Fruit fly (Drosophila melanogaster) whole organism, adult: ENCODE data around the gene CG6709.

Experiments used
- CG12768 ChIP-seq: fragments of 200-800 bp; sonication (Bioruptor generic); optimal IDR thresholded peaks from 2 replicates; lab custom pipeline; 2017; ENCODE audit warnings: missing biosample characterization, missing genetic modification characterization, mild to moderate bottlenecking, moderate library complexity, missing genetic modification reagents
- CG14711 ChIP-seq: fragments of 200-800 bp; sonication (Bioruptor generic); optimal IDR thresholded peaks from 2 replicates; lab custom pipeline; 2018; ENCODE audit warnings: missing biosample characterization, mild to moderate bottlenecking, missing genetic modification characterization, moderate library complexity
- CG7045 ChIP-seq: fragments of 200-800 bp; sonication (Bioruptor generic); optimal IDR thresholded peaks from 2 replicates; lab custom pipeline; 2017; ENCODE audit warnings: missing biosample characterization, mild to moderate bottlenecking, missing genetic modification characterization
- Clk ChIP-seq: fragments of 200-800 bp; sonication (Bioruptor generic); optimal IDR thresholded peaks from 2 replicates; lab custom pipeline; 2017; ENCODE audit warnings: missing biosample characterization, missing genetic modification characterization
- Crg-1 ChIP-seq: fragments of 200-800 bp; sonication (Bioruptor generic); optimal IDR thresholded peaks from 2 replicates; lab custom pipeline; 2016; ENCODE audit warnings: missing biosample characterization, missing genetic modification characterization
- bab1 ChIP-seq: fragments of 200-800 bp; sonication (Bioruptor generic); optimal IDR thresholded peaks from 3 replicates; lab custom pipeline; 2019; ENCODE audit warnings: missing biosample characterization, mild to moderate bottlenecking, missing genetic modification characterization, moderate library complexity
- cnc ChIP-seq, 2 experiments: fragments of >200 bp; optimal IDR thresholded peaks; 2 replicates each; lab custom pipeline; 2017
- tj ChIP-seq: fragments of 200-800 bp; sonication (Bioruptor generic); optimal IDR thresholded peaks from 3 replicates; lab custom pipeline; 2017; ENCODE audit warnings: missing biosample characterization, mild to moderate bottlenecking, missing genetic modification characterization, moderate library complexity

dm6 chr3L:9865053-9865442 lies 29.5 kb downstream of the CG6709 start:
- TF ChIP-seq cnc (optimal IDR thresholded peaks at IDR 0.05; lab: Kevin White, UChicago), result no peak
- no peak for TF ChIP-seq tj (GFP tag; lab: Kevin White, UChicago)
- TF ChIP-seq CG7045, result no peak
- no peak for TF ChIP-seq Clk (GFP tag; lab: Kevin White, UChicago)
- no peak for TF ChIP-seq bab1 (GFP tag; lab: Kevin White, UChicago)
- no peak for TF ChIP-seq CG12768 (GFP tag; lab: Kevin White, UChicago)
- TF ChIP-seq Crg-1 (GFP tag; lab: Kevin White, UChicago), result no peak
- TF ChIP-seq CG14711, result no peak
